Worm (Caenorhabditis elegans): ENCODE data around the gene fbxb-85.

Gene fbxb-85

ce11 chrIII:10881996-10882395 lies 33.2 kb upstream of the fbxb-85 start (continued):
- peak; percentile 68 to 78 (median 77) for TF ChIP-seq dpl-1 (GFP tag; optimal IDR thresholded peaks at IDR 0.05)
- no peak for TF ChIP-seq efl-3 (GFP tag; optimal IDR thresholded peaks at IDR 0.05)
- TF ChIP-seq unc-86 (tag; optimal IDR thresholded peaks at IDR 0.05): peak; percentile 74
- peak; percentile 22; the same call in 1 of the 2 replicates for TF ChIP-seq grh-1 (GFP tag; IDR thresholded peaks at IDR 0.05)
- TF ChIP-seq efl-1 (optimal IDR thresholded peaks at IDR 0.05): peak; percentile 80 to 84
- peak; percentile 78 to 96 for TF ChIP-seq efl-1 (GFP tag; optimal IDR thresholded peaks at IDR 0.05 in 1 of 2)
- TF ChIP-seq fkh-10 (GFP tag; optimal IDR thresholded peaks at IDR 0.05): no peak
- TF ChIP-seq C34B4.2 (tag; optimal IDR thresholded peaks at IDR 0.05): no peak
- TF ChIP-seq mep-1 (tag; optimal IDR thresholded peaks at IDR 0.05): peak; percentile 89
- TF ChIP-seq nhr-47 (tag; optimal IDR thresholded peaks at IDR 0.05): peak; percentile 84
- TF ChIP-seq nhr-11 (tag; optimal IDR thresholded peaks at IDR 0.05): peak; percentile 58
- TF ChIP-seq hpl-2 (GFP tag; optimal IDR thresholded peaks at IDR 0.05): peak; percentile 18
- peak; percentile 84 for TF ChIP-seq snu-23 (GFP tag; optimal IDR thresholded peaks at IDR 0.05)
- no peak for TF ChIP-seq nhr-20 (tag; optimal IDR thresholded peaks at IDR 0.05)
- TF ChIP-seq isw-1 (GFP tag; IDR thresholded peaks at IDR 0.05): peak; percentile 61
- TF ChIP-seq tlp-1 (tag; optimal IDR thresholded peaks at IDR 0.05): no peak
- peak; percentile 13 for TF ChIP-seq C04F5.9 (tag; optimal IDR thresholded peaks at IDR 0.05)
- TF ChIP-seq pqm-1 (tag; optimal IDR thresholded peaks at IDR 0.05): no peak
- TF ChIP-seq aly-2 (tag; optimal IDR thresholded peaks at IDR 0.05): peak; percentile 41
- TF ChIP-seq lin-39 (tag; optimal IDR thresholded peaks at IDR 0.05): peak; percentile 74
- no peak for TF ChIP-seq fkh-4 (tag; optimal IDR thresholded peaks at IDR 0.05; ENCODE audit: borderline replicate concordance)
- peak; percentile 46 for TF ChIP-seq lin-13 (GFP tag; optimal IDR thresholded peaks at IDR 0.05)
- peak; percentile 80 for TF ChIP-seq skn-1 (tag; optimal IDR thresholded peaks at IDR 0.05)
- TF ChIP-seq hlh-4 (tag; optimal IDR thresholded peaks at IDR 0.05): no peak
- no peak for TF ChIP-seq rnt-1 (tag; optimal IDR thresholded peaks at IDR 0.05)
- no peak for TF ChIP-seq ceh-63 (GFP tag; optimal IDR thresholded peaks at IDR 0.05)
- TF ChIP-seq dsc-1 (tag; optimal IDR thresholded peaks at IDR 0.05): peak; percentile 81
- TF ChIP-seq mdl-1 (tag; optimal IDR thresholded peaks at IDR 0.05): peak in 1 of 2 experiments; percentile 52
- TF ChIP-seq nhr-85 (tag): peak; percentile 87
- TF ChIP-seq ceh-88 (GFP tag; IDR thresholded peaks at IDR 0.05): no peak
- peak; percentile 20 for TF ChIP-seq sox-4 (tag; optimal IDR thresholded peaks at IDR 0.05)
- TF ChIP-seq pax-3 (tag; optimal IDR thresholded peaks at IDR 0.05): no peak
- no peak for TF ChIP-seq Y116A8C.19 (tag; optimal IDR thresholded peaks at IDR 0.05; ENCODE audit: borderline replicate concordance)
- no peak for TF ChIP-seq zag-1 (tag; optimal IDR thresholded peaks at IDR 0.05)
- no peak for TF ChIP-seq ets-5 (GFP tag; IDR thresholded peaks at IDR 0.05)
- TF ChIP-seq fkh-8 (tag; optimal IDR thresholded peaks at IDR 0.05): peak; percentile 47
- TF ChIP-seq snpc-4 (tag; optimal IDR thresholded peaks at IDR 0.05): peak; percentile 37
- TF ChIP-seq ama-1 (optimal IDR thresholded peaks at IDR 0.05): no peak
- peak in 1 of 2 experiments; percentile 48 for TF ChIP-seq ztf-11 (tag; optimal IDR thresholded peaks at IDR 0.05)
- TF ChIP-seq nhr-237 (tag; optimal IDR thresholded peaks at IDR 0.05): peak; percentile 17
- no peak for TF ChIP-seq ztf-4 (tag; optimal IDR thresholded peaks at IDR 0.05)
- TF ChIP-seq ceh-8 (GFP tag; optimal IDR thresholded peaks at IDR 0.05): no peak
- TF ChIP-seq F16B12.6 (tag; optimal IDR thresholded peaks at IDR 0.05): peak; percentile 53
- TF ChIP-seq ceh-90 (tag; optimal IDR thresholded peaks at IDR 0.05): no peak
- peak; percentile 40 for TF ChIP-seq blmp-1 (tag; optimal IDR thresholded peaks at IDR 0.05)
- peak; percentile 60 for TF ChIP-seq egl-13 (tag; optimal IDR thresholded peaks at IDR 0.05)
- peak; percentile 31 for TF ChIP-seq unc-130 (tag; optimal IDR thresholded peaks at IDR 0.05)
- TF ChIP-seq vab-15 (tag; optimal IDR thresholded peaks at IDR 0.05): peak; percentile 2
- peak; percentile 74 for TF ChIP-seq nhr-19 (GFP tag; conservative IDR thresholded peaks at IDR 0.05)
- TF ChIP-seq lir-3 (tag; optimal IDR thresholded peaks at IDR 0.05; ENCODE audit: poor library complexity): no peak
- peak; percentile 56 for TF ChIP-seq fos-1 (tag; optimal IDR thresholded peaks at IDR 0.05)
- TF ChIP-seq lin-35 (GFP tag; optimal IDR thresholded peaks at IDR 0.05): peak; percentile 64 to 84
- TF ChIP-seq nhr-76 (tag; optimal IDR thresholded peaks at IDR 0.05): no peak
- TF ChIP-seq hlh-17 (GFP tag; optimal IDR thresholded peaks at IDR 0.05; ENCODE audit: borderline replicate concordance): no peak
